Fruit fly (Drosophila melanogaster): ENCODE data around the gene CG6659.

Gene CG6659

DNA sequence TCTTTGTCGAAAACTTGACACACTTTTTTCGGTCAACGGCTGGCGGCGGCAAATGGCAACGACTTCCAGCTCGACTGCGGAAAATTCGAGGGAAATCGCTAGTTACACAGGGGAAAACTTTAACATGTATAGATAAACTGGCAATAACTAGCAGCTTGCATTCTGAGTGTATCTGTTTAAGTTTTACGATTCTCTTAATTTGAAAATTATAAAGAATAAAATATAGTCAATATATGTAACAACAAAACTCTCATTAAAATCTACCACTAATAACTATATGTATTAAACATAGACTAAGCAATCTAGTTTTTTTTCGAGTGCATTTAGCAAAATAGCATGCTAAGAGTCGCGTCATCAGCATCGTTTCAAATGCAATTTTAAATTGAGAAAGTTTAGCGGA is 6.3 kb upstream of the CG6659 start:
- TF ChIP-seq CG12768 (GFP tag; optimal IDR thresholded peaks at IDR 0.05) (no peak), pad (GFP tag; optimal IDR thresholded peaks at IDR 0.05) (no peak), CG11617 (GFP tag; optimal IDR thresholded peaks at IDR 0.05) (no peak), Crg-1 (GFP tag; optimal IDR thresholded peaks at IDR 0.05) (no peak), CG14711 (tag; optimal IDR thresholded peaks at IDR 0.05) (no peak), kay (GFP tag; ENCODE audit: borderline replicate concordance) (no peak), ovo (GFP tag; optimal IDR thresholded peaks at IDR 0.05) (no peak)

DNA sequence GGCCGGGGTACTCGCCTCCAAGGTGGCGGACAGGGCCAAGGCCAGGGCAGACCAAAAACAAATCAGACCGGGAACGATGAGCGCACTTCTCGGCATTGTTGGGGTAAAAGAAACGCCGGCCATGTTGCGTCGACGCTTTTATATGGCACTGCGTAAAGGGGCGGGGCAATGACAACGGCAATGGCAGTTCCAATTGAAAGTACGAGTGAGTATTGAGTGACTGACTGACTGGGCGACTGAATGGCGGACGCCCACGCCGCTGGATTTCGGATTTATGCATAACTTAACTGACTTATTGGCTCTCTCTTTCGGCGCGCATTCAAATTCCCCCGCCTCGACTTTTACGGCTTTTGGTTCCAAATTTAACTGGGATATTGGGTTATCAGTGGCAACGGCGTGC is 5.0 kb upstream of the CG6659 start, which contains the start of gene CG6696:
TSS of gene CG6696 (minus strand) at position 101 of the 400 bp plus-strand sequence.
- TF ChIP-seq ovo (GFP tag; optimal IDR thresholded peaks at IDR 0.05), result no peak

DNA sequence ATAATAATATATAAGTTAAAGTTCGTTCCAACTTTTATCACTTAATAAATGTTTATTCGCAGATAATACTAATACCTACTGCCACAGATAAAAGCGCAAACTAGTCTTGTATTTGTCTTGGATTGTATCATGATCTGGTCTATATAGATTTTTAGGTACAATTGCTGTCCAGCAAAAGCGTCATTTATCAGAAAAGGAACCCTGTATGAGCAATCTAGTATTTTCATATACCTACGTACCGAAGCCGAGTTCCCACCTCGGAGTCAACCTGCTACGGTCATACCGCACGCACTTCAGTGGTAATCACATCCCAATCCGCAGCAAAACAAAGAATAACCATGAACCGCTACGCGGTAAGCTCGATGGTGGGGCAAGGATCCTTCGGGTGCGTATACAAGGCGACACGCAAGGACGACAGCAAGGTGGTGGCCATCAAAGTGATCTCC is 439 bp upstream of the CG6659 start, which contains the start of gene fu:
TSS of gene fu (plus strand) at position 254 of the 446 bp plus-strand sequence.
- TF ChIP-seq kay (GFP tag; ENCODE audit: borderline replicate concordance) (no peak), CG33017 (tag; optimal IDR thresholded peaks at IDR 0.05) (peak; percentile 26), CG14711 (tag; optimal IDR thresholded peaks at IDR 0.05) (peak; percentile 8), CG1620 (GFP tag; optimal IDR thresholded peaks at IDR 0.05) (no peak), CG11617 (GFP tag; optimal IDR thresholded peaks at IDR 0.05) (peak; percentile 54), CG12768 (GFP tag; optimal IDR thresholded peaks at IDR 0.05) (no peak), CG7045 (GFP tag; optimal IDR thresholded peaks at IDR 0.05) (no peak), CG5204 (GFP tag; optimal IDR thresholded peaks at IDR 0.05) (no peak), ovo (GFP tag; optimal IDR thresholded peaks at IDR 0.05) (no peak), pad (GFP tag; optimal IDR thresholded peaks at IDR 0.05) (peak; percentile 8), cnc (optimal IDR thresholded peaks at IDR 0.05) (no peak), Hr96 (GFP tag; optimal IDR thresholded peaks at IDR 0.05) (no peak), cic (GFP tag; optimal IDR thresholded peaks at IDR 0.05) (no peak), Clk (GFP tag; optimal IDR thresholded peaks at IDR 0.05) (no peak), toe (GFP tag; optimal IDR thresholded peaks at IDR 0.05) (no peak), Mnt (GFP tag; optimal IDR thresholded peaks at IDR 0.05) (no peak), CG7101 (tag; optimal IDR thresholded peaks at IDR 0.05) (peak; percentile 63), bab1 (GFP tag; optimal IDR thresholded peaks at IDR 0.05) (peak; percentile 11), Crg-1 (GFP tag; optimal IDR thresholded peaks at IDR 0.05) (no peak), tj (GFP tag; optimal IDR thresholded peaks at IDR 0.05) (peak; percentile 16)

DNA sequence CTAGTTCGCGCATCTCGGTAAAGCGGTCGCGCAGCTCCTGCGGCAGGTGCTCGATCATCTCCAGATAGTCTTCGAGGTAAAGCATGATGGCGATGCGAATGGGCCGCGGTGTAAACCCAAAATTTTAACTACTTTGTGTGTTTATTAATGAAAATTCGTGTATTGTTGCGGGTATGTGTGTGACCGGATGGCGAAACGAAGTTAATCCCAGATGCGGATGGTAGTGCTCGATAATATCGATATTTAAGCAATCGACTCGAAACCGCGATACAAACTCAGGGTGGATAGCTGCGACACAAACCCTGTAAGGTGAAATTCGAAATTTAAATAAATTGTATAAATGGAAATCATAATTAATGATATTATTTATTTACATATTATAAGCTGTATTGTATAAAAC is 4.2 kb downstream of the CG6659 start, which contains the start of gene Ing3:
TSS of gene Ing3 (minus strand) at position 213 of the 400 bp plus-strand sequence.
- TF ChIP-seq bab1 (GFP tag; optimal IDR thresholded peaks at IDR 0.05) (peak; percentile 40), Hr96 (GFP tag; optimal IDR thresholded peaks at IDR 0.05) (no peak)

DNA sequence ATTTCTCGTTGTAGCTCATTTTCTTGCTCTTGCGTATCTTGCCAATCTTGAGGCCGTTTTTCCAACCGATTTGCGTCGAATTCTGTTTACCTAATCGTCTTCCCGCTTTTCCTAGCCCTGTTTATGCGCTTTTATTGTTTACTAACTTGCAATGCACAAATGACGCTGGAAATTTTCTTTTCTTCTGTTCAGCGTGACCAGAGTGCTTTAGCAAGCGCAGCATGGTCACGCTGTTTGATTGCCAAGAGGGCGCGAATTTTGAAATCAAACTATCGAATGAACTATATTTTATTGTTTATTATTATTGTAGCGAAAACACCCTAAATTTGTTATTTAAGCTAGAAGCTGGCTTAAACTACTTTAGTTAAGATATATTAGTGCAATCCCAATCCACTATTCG is 6.8 kb downstream of the CG6659 start, which contains the start of gene Hou:
TSS of gene Hou (minus strand) at position 193 of the 400 bp plus-strand sequence.
- no peak for TF ChIP-seq ovo (GFP tag; optimal IDR thresholded peaks at IDR 0.05)
- TF ChIP-seq bab1 (GFP tag; optimal IDR thresholded peaks at IDR 0.05), result peak; percentile 37

DNA sequence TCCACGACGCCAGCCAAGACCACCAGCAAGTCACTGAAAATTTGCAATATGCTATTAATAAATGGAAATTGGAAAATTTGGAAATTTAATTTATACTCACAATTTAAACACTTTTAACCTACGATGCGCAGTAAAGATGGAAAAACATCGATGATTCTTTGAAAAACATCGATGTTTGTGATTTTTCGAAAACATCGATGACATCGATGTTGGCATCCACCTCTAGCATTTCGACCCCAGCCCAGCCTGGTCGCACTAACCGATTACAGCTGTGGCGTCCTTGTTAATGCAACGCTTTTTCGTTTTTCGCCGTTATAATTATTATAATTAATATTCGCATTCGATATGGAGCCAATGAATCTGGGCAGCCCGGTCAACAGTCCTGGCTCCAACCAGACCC is 9.1 kb downstream of the CG6659 start, which contains the start of gene Nup35:
TSS of gene Nup35 (plus strand) at position 222 of the 400 bp plus-strand sequence.
- TF ChIP-seq Clk (GFP tag; optimal IDR thresholded peaks at IDR 0.05), result no peak
- no peak for TF ChIP-seq CG7045 (GFP tag; optimal IDR thresholded peaks at IDR 0.05)
- no peak for TF ChIP-seq cnc (optimal IDR thresholded peaks at IDR 0.05)
- no peak for TF ChIP-seq CG33017 (tag; optimal IDR thresholded peaks at IDR 0.05)
- TF ChIP-seq CG1620 (GFP tag; optimal IDR thresholded peaks at IDR 0.05), result no peak
- no peak for TF ChIP-seq tj (GFP tag; optimal IDR thresholded peaks at IDR 0.05)
- TF ChIP-seq cic (GFP tag; optimal IDR thresholded peaks at IDR 0.05), result no peak
- no peak for TF ChIP-seq Hr96 (GFP tag; optimal IDR thresholded peaks at IDR 0.05)
- no peak for TF ChIP-seq Mnt (GFP tag; optimal IDR thresholded peaks at IDR 0.05)
- TF ChIP-seq bab1 (GFP tag; optimal IDR thresholded peaks at IDR 0.05), result no peak
- TF ChIP-seq kay (GFP tag; ENCODE audit: borderline replicate concordance), result no peak
- TF ChIP-seq CG11617 (GFP tag; optimal IDR thresholded peaks at IDR 0.05), result no peak
- no peak for TF ChIP-seq CG5204 (GFP tag; optimal IDR thresholded peaks at IDR 0.05)

DNA sequence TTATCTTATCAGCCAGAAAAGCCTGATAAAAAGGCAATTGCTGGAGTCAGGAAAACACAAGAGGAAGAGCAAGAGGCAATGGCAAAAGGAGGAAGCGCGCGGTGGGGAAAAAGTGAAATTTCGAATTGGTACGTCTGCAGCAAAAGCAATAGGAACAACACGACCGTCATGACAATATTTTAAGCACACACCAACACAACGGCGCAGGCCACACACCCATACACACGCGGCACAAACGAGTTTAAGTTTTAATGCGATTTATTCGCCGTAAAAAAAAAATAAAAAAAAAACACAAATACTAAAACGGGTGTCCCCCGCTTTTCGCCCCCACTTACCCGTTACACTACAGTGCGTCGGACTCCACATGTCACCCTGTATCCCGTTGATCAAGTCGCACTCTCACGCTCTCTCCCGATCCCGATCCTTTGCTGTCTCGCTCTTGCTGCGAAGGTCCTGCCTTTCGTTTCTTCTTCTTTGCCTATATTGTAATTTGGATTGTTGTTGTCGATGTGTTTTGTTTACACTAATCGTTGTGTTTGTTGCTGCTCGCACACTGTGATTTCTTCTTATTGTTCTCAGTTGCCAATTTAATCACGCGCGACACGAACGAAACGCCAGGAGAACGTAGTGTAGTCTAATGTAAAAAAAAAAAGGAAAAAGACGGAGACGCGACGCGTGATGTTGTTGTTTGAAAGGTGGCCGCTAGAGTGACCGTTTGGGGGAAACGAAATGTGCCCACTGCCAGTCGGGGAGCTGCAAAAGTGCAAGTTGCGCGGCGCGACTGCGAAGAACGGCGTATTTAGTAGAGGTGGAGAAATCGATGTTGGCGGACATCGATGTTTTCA is 10.0 kb downstream of the CG6659 start, which contains the start of gene Rip11:
TSS of gene Rip11 (minus strand) at position 794 of the 845 bp plus-strand sequence.
- TF ChIP-seq Clk (GFP tag; optimal IDR thresholded peaks at IDR 0.05) (no peak), CG14711 (tag; optimal IDR thresholded peaks at IDR 0.05) (no peak), CG11617 (GFP tag; optimal IDR thresholded peaks at IDR 0.05) (peak; percentile 44), tj (GFP tag; optimal IDR thresholded peaks at IDR 0.05) (peak; percentile 32), bab1 (GFP tag; optimal IDR thresholded peaks at IDR 0.05) (peak; percentile 43), CG7045 (GFP tag; optimal IDR thresholded peaks at IDR 0.05) (peak; percentile 20), CG12768 (GFP tag; optimal IDR thresholded peaks at IDR 0.05) (peak; percentile 11), Hr96 (GFP tag; optimal IDR thresholded peaks at IDR 0.05) (peak; percentile 18), CG1620 (GFP tag; optimal IDR thresholded peaks at IDR 0.05) (no peak), kay (GFP tag; ENCODE audit: borderline replicate concordance) (no peak), pad (GFP tag; optimal IDR thresholded peaks at IDR 0.05) (peak; percentile 98), cnc (optimal IDR thresholded peaks at IDR 0.05) (no peak), ovo (GFP tag; optimal IDR thresholded peaks at IDR 0.05) (peak; percentile 98), Mnt (GFP tag; optimal IDR thresholded peaks at IDR 0.05) (peak; percentile 45), cic (GFP tag; optimal IDR thresholded peaks at IDR 0.05) (peak; percentile 53), toe (GFP tag; optimal IDR thresholded peaks at IDR 0.05) (no peak), CG5204 (GFP tag; optimal IDR thresholded peaks at IDR 0.05) (no peak), CG7101 (tag; optimal IDR thresholded peaks at IDR 0.05) (peak; percentile 38), CG33017 (tag; optimal IDR thresholded peaks at IDR 0.05) (no peak), Crg-1 (GFP tag; optimal IDR thresholded peaks at IDR 0.05) (peak; percentile 37)

Data from whole organism, adult.